Fruit fly (Drosophila melanogaster): Measurements from ENCODE around the gene Ance-2.

dm6 chr2L:13889934-13890333 lies 19.2 kb upstream of the Ance-2 start:
- TF ChIP-seq ttk (optimal IDR thresholded peaks at IDR 0.05), result no peak
- TF ChIP-seq Myc (optimal IDR thresholded peaks at IDR 0.05), result no peak
- TF ChIP-seq insv (optimal IDR thresholded peaks at IDR 0.05), result no peak

Measured in Kc167 (cell line).